Fruit fly (Drosophila melanogaster): Measurements from ENCODE around the gene CG14610.
A peak's percentile ranks its signal among the peaks of the same experiment; 100 is the strongest.

Gene CG14610

DNA sequence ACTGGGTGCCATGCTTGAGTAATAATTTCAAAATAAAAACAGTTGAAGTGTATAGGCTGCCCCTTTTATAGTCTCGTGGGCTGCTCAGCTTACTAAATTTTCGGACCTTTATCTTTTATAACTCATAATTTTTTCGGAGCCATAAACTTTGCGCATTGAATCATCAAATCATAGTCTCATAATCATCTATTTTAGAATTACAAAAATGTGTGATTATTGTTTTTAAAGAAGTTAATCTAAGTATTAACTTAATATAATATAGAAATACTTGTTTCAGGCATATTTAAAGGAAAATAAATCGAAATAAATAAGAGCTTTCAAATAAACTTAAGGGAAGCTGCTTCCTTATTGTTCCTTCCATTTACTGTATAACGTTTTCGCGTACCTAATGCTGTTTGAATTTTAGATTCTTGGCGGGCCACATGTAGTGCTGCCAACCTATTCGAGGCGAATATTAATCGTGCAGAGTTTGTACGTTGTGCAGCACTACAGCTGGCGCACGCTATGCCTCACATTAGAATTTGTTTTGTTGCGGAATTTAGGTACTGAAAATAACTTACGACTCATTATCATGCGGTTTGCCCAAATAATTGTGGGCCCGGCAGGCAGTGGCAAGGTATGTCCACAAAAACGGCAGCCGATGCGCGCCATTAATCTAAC lies at the start of gene CG14610, which contains the start of gene CG2656 (continued):
- peak; percentile 93 for TF ChIP-seq vvl (GFP tag; IDR thresholded peaks at IDR 0.05)
- peak; percentile 70 for TF ChIP-seq Sry-δ (GFP tag; optimal IDR thresholded peaks at IDR 0.05)
- peak; percentile 81 for TF ChIP-seq CG4820 (GFP tag; optimal IDR thresholded peaks at IDR 0.05)
- TF ChIP-seq Hr39 (optimal IDR thresholded peaks at IDR 0.05) = no peak
- no peak for TF ChIP-seq ac (GFP tag; optimal IDR thresholded peaks at IDR 0.05)
- no peak for TF ChIP-seq CG9215 (GFP tag; IDR thresholded peaks at IDR 0.05)
- no peak for TF ChIP-seq CG6791 (GFP tag; IDR thresholded peaks at IDR 0.05; ENCODE audit: partially characterized antibody)
- no peak; the same call in 2 of the 3 replicates for TF ChIP-seq gce (GFP tag; IDR thresholded peaks at IDR 0.05)
- 0 out of 3 replicates have a peak, but pooled peaks have one; percentile 33 for TF ChIP-seq Doc3 (GFP tag; IDR thresholded peaks at IDR 0.05; ENCODE audit: partially characterized antibody)
- TF ChIP-seq HHEX (GFP tag; optimal IDR thresholded peaks at IDR 0.05) = no peak
- peak; percentile 96 for TF ChIP-seq nerfin-1 (tag; optimal IDR thresholded peaks at IDR 0.05)
- TF ChIP-seq amos (GFP tag; IDR thresholded peaks at IDR 0.05; ENCODE audit: partially characterized antibody) = peak; percentile 70
- no peak for TF ChIP-seq sc (optimal IDR thresholded peaks at IDR 0.05)
- TF ChIP-seq sc (GFP tag; optimal IDR thresholded peaks at IDR 0.05) = no peak
- TF ChIP-seq CG31388 (GFP tag; optimal IDR thresholded peaks at IDR 0.05) = peak; percentile 21
- TF ChIP-seq bsh (GFP tag; optimal IDR thresholded peaks at IDR 0.05) = peak in 1 of 2 experiments; percentile 63
- peak; percentile 36 for TF ChIP-seq CG13296 (GFP tag; optimal IDR thresholded peaks at IDR 0.05)
- TF ChIP-seq fd102C (GFP tag; optimal IDR thresholded peaks at IDR 0.05) = no peak
- no peak for TF ChIP-seq aop (GFP tag; IDR thresholded peaks at IDR 0.05)
- TF ChIP-seq CrebB (tag; optimal IDR thresholded peaks at IDR 0.05) = peak; percentile 14
- peak; percentile 37; the same call in 1 of the 2 replicates for TF ChIP-seq inv (GFP tag; IDR thresholded peaks at IDR 0.05; ENCODE audit: partially characterized antibody)
- peak; percentile 59 for TF ChIP-seq Scr (GFP tag; IDR thresholded peaks at IDR 0.05; ENCODE audit: partially characterized antibody)
- peak; percentile 93 for TF ChIP-seq pzg (GFP tag; optimal IDR thresholded peaks at IDR 0.05)
- TF ChIP-seq CG2129 (GFP tag; IDR thresholded peaks at IDR 0.05; ENCODE audit: partially characterized antibody) = no peak
- peak; percentile 19 for TF ChIP-seq CG4707 (GFP tag; optimal IDR thresholded peaks at IDR 0.05)
- no peak for TF ChIP-seq so (GFP tag; IDR thresholded peaks at IDR 0.05)
- peak; percentile 70 for TF ChIP-seq crc (GFP tag; optimal IDR thresholded peaks at IDR 0.05)
- peak; percentile 53 for TF ChIP-seq CG13424 (tag; optimal IDR thresholded peaks at IDR 0.05)
- TF ChIP-seq Blimp-1 (GFP tag; optimal IDR thresholded peaks at IDR 0.05) = peak; percentile 59
- no peak for TF ChIP-seq sim (GFP tag; IDR thresholded peaks at IDR 0.05)
- peak; percentile 42 for TF ChIP-seq CG18619 (GFP tag; optimal IDR thresholded peaks at IDR 0.05)
- TF ChIP-seq HLH54F (GFP tag; optimal IDR thresholded peaks at IDR 0.05) = peak; percentile 90
- TF ChIP-seq CG8290 (GFP tag; optimal IDR thresholded peaks at IDR 0.05) = peak; percentile 62
- peak in 1 of 2 experiments; percentile 93 for TF ChIP-seq CG8290 (tag; optimal IDR thresholded peaks at IDR 0.05)
- 0 out of 2 replicates have a peak, but pooled peaks have one; percentile 50 for TF ChIP-seq ranshi (GFP tag; IDR thresholded peaks at IDR 0.05)
- TF ChIP-seq Lpt (GFP tag; optimal IDR thresholded peaks at IDR 0.05) = no peak
- TF ChIP-seq CG13287 (GFP tag; IDR thresholded peaks at IDR 0.05; ENCODE audit: partially characterized antibody) = peak; percentile 76
- no peak for TF ChIP-seq CG10321 (GFP tag; IDR thresholded peaks at IDR 0.05)
- peak; percentile 77 for TF ChIP-seq CG10654 (GFP tag; optimal IDR thresholded peaks at IDR 0.05)
- peak; percentile 65 for TF ChIP-seq CG11723 (GFP tag; optimal IDR thresholded peaks at IDR 0.05)
- TF ChIP-seq MBD-R2 (GFP tag; IDR thresholded peaks at IDR 0.05) = peak; percentile 94
- peak; percentile 31 for TF ChIP-seq ash1 (GFP tag; optimal IDR thresholded peaks at IDR 0.05)
- TF ChIP-seq BEAF-32 (GFP tag; optimal IDR thresholded peaks at IDR 0.05) = peak; percentile 67
- TF ChIP-seq Atf6 (GFP tag; IDR thresholded peaks at IDR 0.05) = peak; percentile 54; the same call in 1 of the 2 replicates
- TF ChIP-seq CG18476 (GFP tag; optimal IDR thresholded peaks at IDR 0.05) = peak; percentile 48
- no peak for TF ChIP-seq CG7745 (tag; optimal IDR thresholded peaks at IDR 0.05)
- TF ChIP-seq CG14965 (GFP tag; optimal IDR thresholded peaks at IDR 0.05; ENCODE audit: borderline replicate concordance) = no peak
- TF ChIP-seq onecut (GFP tag; IDR thresholded peaks at IDR 0.05) = no peak; the same call in 1 of the 2 replicates
- no peak for TF ChIP-seq exex (tag; optimal IDR thresholded peaks at IDR 0.05)
